Worm (Caenorhabditis elegans): ENCODE measurements around the gene F12E12.1.

Gene F12E12.1

ce11 chrII:3739647-3740046 is 2.0 kb upstream of the F12E12.1 start, which contains the start of gene F12E12.2:
TSS of gene F12E12.2 (plus strand) at chrII:3739947.
- no peak for TF ChIP-seq Y75B8A.6 (GFP tag; IDR thresholded peaks at IDR 0.05)
- TF ChIP-seq egl-27 (tag; optimal IDR thresholded peaks at IDR 0.05), result no peak
- no peak for TF ChIP-seq tra-1 (GFP tag; IDR thresholded peaks at IDR 0.05)
- TF ChIP-seq php-3 (GFP tag; IDR thresholded peaks at IDR 0.05), result no peak
- TF ChIP-seq mxl-3 (GFP tag; optimal IDR thresholded peaks at IDR 0.05), result no peak
- no peak for TF ChIP-seq unc-130 (GFP tag; optimal IDR thresholded peaks at IDR 0.05)

ce11 chrII:3743684-3744200 is 2.1 kb downstream of the F12E12.1 start, which contains the start of gene nta-1:
TSS of gene nta-1 (minus strand) at chrII:3743814.
- TF ChIP-seq pqm-1 (tag; optimal IDR thresholded peaks at IDR 0.05), result peak; percentile 50
- no peak for TF ChIP-seq hif-1 (tag; optimal IDR thresholded peaks at IDR 0.05)
- TF ChIP-seq hmg-1.1 (GFP tag; IDR thresholded peaks at IDR 0.05), result 0 out of 2 replicates have a peak, but pooled peaks have one; percentile 36
- peak; percentile 76 for TF ChIP-seq duxl-1 (tag; optimal IDR thresholded peaks at IDR 0.05; ENCODE audit: poor library complexity)
- TF ChIP-seq nhr-77 (tag; optimal IDR thresholded peaks at IDR 0.05), result peak; percentile 13
- no peak for TF ChIP-seq mep-1 (tag; optimal IDR thresholded peaks at IDR 0.05)
- TF ChIP-seq unc-62 (GFP tag; optimal IDR thresholded peaks at IDR 0.05 in 1 of 2), result peak in 1 of 2 experiments; percentile 97
- TF ChIP-seq unc-62 (tag; optimal IDR thresholded peaks at IDR 0.05), result no peak
- TF ChIP-seq daf-16 (GFP tag; optimal IDR thresholded peaks at IDR 0.05), result no peak
- TF ChIP-seq daf-16 (tag; optimal IDR thresholded peaks at IDR 0.05), result peak; percentile 64
- peak; percentile 74 for TF ChIP-seq nhr-102 (tag; optimal IDR thresholded peaks at IDR 0.05)
- peak; percentile 51 for TF ChIP-seq hlh-11 (tag; optimal IDR thresholded peaks at IDR 0.05)
- peak; percentile 58 for TF ChIP-seq dmd-6 (GFP tag; IDR thresholded peaks at IDR 0.05)
- no peak for TF ChIP-seq nhr-237 (tag; optimal IDR thresholded peaks at IDR 0.05)
- TF ChIP-seq nhr-28 (tag; optimal IDR thresholded peaks at IDR 0.05), result peak; percentile 91
- TF ChIP-seq zip-2 (tag; optimal IDR thresholded peaks at IDR 0.05), result no peak
- TF ChIP-seq nhr-48 (tag; optimal IDR thresholded peaks at IDR 0.05), result no peak
- no peak for TF ChIP-seq F26F4.8 (GFP tag; conservative IDR thresholded peaks at IDR 0.05)
- TF ChIP-seq mdl-1 (tag; optimal IDR thresholded peaks at IDR 0.05), result peak in 1 of 2 experiments; percentile 22

ce11 chrII:3747405-3747804 is 5.7 kb downstream of the F12E12.1 start, which contains the start of gene fbxb-92:
TSS of gene fbxb-92 (minus strand) at chrII:3747505.
- TF ChIP-seq F49E8.2 (tag; optimal IDR thresholded peaks at IDR 0.05; ENCODE audit: borderline replicate concordance), result no peak
- TF ChIP-seq nhr-111 (GFP tag; optimal IDR thresholded peaks at IDR 0.05), result no peak
- no peak for TF ChIP-seq ceh-44 (GFP tag; IDR thresholded peaks at IDR 0.05)
- no peak for TF ChIP-seq tag-97 (GFP tag; IDR thresholded peaks at IDR 0.05)
- no peak for TF ChIP-seq nhr-42 (GFP tag; IDR thresholded peaks at IDR 0.05)
- no peak for TF ChIP-seq T20F7.1 (GFP tag; optimal IDR thresholded peaks at IDR 0.05)
- no peak for TF ChIP-seq set-16 (GFP tag; IDR thresholded peaks at IDR 0.05)
- TF ChIP-seq php-3 (GFP tag; IDR thresholded peaks at IDR 0.05), result no peak
- TF ChIP-seq nhr-28 (tag; optimal IDR thresholded peaks at IDR 0.05), result no peak
- no peak for TF ChIP-seq rbr-2 (tag; optimal IDR thresholded peaks at IDR 0.05)
- TF ChIP-seq nhr-76 (tag; optimal IDR thresholded peaks at IDR 0.05), result no peak
- TF ChIP-seq ztf-11 (tag; optimal IDR thresholded peaks at IDR 0.05), result no peak

ce11 chrII:3748719-3749118 is 7.0 kb downstream of the F12E12.1 start, which contains the start of gene fbxb-90:
TSS of gene fbxb-90 (minus strand) at chrII:3748819.
- TF ChIP-seq unc-62 (GFP tag; optimal IDR thresholded peaks at IDR 0.05 in 1 of 2) (peak in 1 of 2 experiments; percentile 11), unc-62 (tag; optimal IDR thresholded peaks at IDR 0.05) (no peak), jun-1 (tag; optimal IDR thresholded peaks at IDR 0.05) (no peak), lin-13 (GFP tag; optimal IDR thresholded peaks at IDR 0.05) (no peak), zip-11 (GFP tag; IDR thresholded peaks at IDR 0.05) (no peak), arid-1 (GFP tag; conservative IDR thresholded peaks at IDR 0.05) (no peak), mdt-29 (GFP tag; IDR thresholded peaks at IDR 0.05) (no peak), lir-3 (tag; optimal IDR thresholded peaks at IDR 0.05) (no peak)

Data from whole organism, L4 larva.